Worm (Caenorhabditis elegans): ENCODE measurements around the gene F58A6.9.

DNA sequence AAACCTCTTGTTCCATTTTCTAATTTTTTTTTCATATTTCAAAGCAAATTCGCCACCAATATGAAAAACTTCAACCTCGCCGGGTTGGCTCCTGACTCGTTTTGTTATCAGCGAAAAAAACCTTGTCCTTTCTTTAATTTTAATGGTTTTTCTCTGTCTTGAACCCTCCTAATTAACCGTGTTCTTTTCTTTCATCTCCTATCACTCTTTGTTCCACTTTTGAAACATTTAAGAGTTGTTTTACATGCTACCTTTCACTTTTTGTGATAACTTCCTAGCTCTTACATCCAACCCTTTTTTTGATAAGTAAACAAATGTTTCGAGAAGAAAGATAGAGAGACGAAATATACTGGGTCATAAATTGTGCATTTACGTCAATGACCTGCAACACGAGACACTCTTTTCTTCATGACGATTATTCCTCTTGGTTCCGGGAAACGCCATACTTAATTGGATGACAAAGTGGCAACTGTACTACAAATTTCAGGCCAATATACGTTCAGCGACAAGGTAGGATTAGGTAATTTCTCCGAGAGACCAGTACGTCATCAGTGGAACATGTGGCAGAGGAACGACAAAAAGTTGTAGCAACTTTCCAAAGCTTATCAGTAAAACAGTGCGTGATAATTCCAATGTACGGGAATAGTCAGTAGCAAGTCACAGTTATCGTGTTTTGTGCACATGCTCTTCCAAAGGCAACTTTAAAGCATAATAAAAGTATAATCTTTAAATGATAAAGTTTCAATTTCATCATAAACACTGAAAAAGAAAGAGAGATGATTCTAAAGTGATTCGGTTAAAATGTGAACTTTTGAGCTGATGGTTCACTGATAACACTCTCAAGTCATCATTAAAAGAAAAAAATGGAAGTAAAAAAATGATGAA, 26.2 kb upstream of the F58A6.9 start:
- TF ChIP-seq blmp-1 (tag; optimal IDR thresholded peaks at IDR 0.05), result no peak
- TF ChIP-seq sptf-1 (tag; optimal IDR thresholded peaks at IDR 0.05), result no peak
- no peak for TF ChIP-seq nhr-237 (tag; optimal IDR thresholded peaks at IDR 0.05)
